Fruit fly (Drosophila melanogaster) S2 (cell line): Measurements from ENCODE around the gene kairos.

ENCODE experiments used
- CG8478 ChIP-seq: fragments of >200 bp; optimal IDR thresholded peaks from 2 replicates; lab custom pipeline; 2018
- CTCF ChIP-seq, 2 experiments: fragments of >200 bp; optimal IDR thresholded peaks; 2 replicates each; lab custom pipeline; 2018

DNA sequence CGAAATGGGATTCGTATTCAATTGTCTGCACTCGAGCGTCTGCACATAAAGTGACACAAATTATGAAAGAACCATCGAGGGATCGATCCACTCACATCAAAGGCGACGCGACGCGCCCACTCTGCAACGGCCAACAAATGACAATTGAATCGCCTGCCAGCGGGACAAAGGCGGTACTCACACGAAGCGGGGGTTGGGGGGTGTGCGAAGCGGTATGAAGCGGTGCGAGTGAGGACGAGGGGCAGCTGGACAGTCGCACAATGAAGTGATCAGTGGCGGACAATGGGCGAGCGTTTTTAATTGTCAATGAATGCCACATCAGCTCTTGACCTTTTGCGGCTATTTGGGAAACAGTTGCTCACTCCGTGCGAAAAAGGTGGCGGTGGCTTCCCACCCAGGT is 68.4 kb downstream of the kairos start:
- no peak for TF ChIP-seq CG8478 (lab: Kevin White, UChicago)
- TF ChIP-seq CTCF (optimal IDR thresholded peaks at IDR 0.05; lab: Kevin White, UChicago) = no peak
